Fruit fly (Drosophila melanogaster) whole organism, pupa: Measurements from ENCODE around the gene CG15927.

Experiments
- CG10348 ChIP-seq: fragments of 200-800 bp; sonication (Bioruptor generic); IDR thresholded peaks from 2 replicates; pipeline ENCODE4 v1.3.6; 2022; ENCODE audit warnings: missing biosample characterization, missing genetic modification characterization
- CG12605 ChIP-seq: fragments of 200-800 bp; sonication (Bioruptor generic); IDR thresholded peaks from 2 replicates; pipeline ENCODE4 v1.3.6; 2022; ENCODE audit warnings: missing biosample characterization, missing genetic modification characterization
- CG13204 ChIP-seq: fragments of 200-800 bp; sonication (Bioruptor generic); optimal IDR thresholded peaks from 2 replicates; lab custom pipeline; 2018; ENCODE audit warnings: missing biosample characterization, mild to moderate bottlenecking, missing genetic modification characterization, moderate library complexity
- CG14655 ChIP-seq: fragments of 200-800 bp; sonication (Bioruptor generic); optimal IDR thresholded peaks from 3 replicates; lab custom pipeline; 2017; ENCODE audit warnings: mild to moderate bottlenecking, missing biosample characterization, missing genetic modification reagents, missing genetic modification characterization
- CG15710 ChIP-seq: fragments of 200-800 bp; sonication (Bioruptor generic); optimal IDR thresholded peaks from 2 replicates; lab custom pipeline; 2018; ENCODE audit warnings: missing biosample characterization, mild to moderate bottlenecking, missing genetic modification characterization, moderate library complexity
- CG17806 ChIP-seq: fragments of 200-800 bp; sonication (Bioruptor generic); optimal IDR thresholded peaks from 2 replicates; lab custom pipeline; 2018; ENCODE audit warnings: missing biosample characterization, mild to moderate bottlenecking, missing genetic modification characterization, moderate library complexity
- CG32121 ChIP-seq: fragments of 200-800 bp; sonication (Bioruptor generic); IDR thresholded peaks from 2 replicates; pipeline ENCODE4 v1.3.6; 2022; ENCODE audit warnings: missing biosample characterization, missing genetic modification characterization
- CG34367 ChIP-seq: fragments of 200-800 bp; sonication (Bioruptor generic); optimal IDR thresholded peaks from 2 replicates; lab custom pipeline; 2018; ENCODE audit warnings: missing biosample characterization, mild to moderate bottlenecking, missing genetic modification characterization
- CG4496 ChIP-seq: fragments of 200-800 bp; sonication (Bioruptor generic); IDR thresholded peaks from 3 replicates; pipeline ENCODE4 v1.3.6; 2022; ENCODE audit warnings: missing biosample characterization, missing genetic modification characterization
- CG8159 ChIP-seq: fragments of 200-800 bp; sonication (Bioruptor generic); optimal IDR thresholded peaks from 3 replicates; lab custom pipeline; 2018; ENCODE audit warnings: missing biosample characterization, mild to moderate bottlenecking, missing genetic modification characterization, moderate library complexity
- CG8301 ChIP-seq: fragments of 200-800 bp; sonication (Bioruptor generic); optimal IDR thresholded peaks from 2 replicates; lab custom pipeline; 2018; ENCODE audit warnings: missing biosample characterization, mild to moderate bottlenecking, missing genetic modification characterization
- CG9948 ChIP-seq: fragments of 200-800 bp; sonication (Bioruptor generic); optimal IDR thresholded peaks from 2 replicates; lab custom pipeline; 2018; ENCODE audit warnings: missing biosample characterization, mild to moderate bottlenecking, missing genetic modification characterization, moderate library complexity
- D1 ChIP-seq: fragments of 200-800 bp; sonication (Bioruptor generic); optimal IDR thresholded peaks from 2 replicates; lab custom pipeline; 2018; ENCODE audit warnings: missing biosample characterization, mild to moderate bottlenecking, missing genetic modification characterization, moderate library complexity
- EcR ChIP-seq: fragments of 200-800 bp; sonication (Bioruptor generic); optimal IDR thresholded peaks from 3 replicates; lab custom pipeline; 2019; ENCODE audit warnings: missing biosample characterization, missing genetic modification characterization, mild to moderate bottlenecking, moderate library complexity, missing genetic modification reagents
- Ets98B ChIP-seq: fragments of 200-800 bp; sonication (Bioruptor generic); IDR thresholded peaks from 2 replicates; pipeline ENCODE4 v1.3.6; 2022; ENCODE audit warnings: missing biosample characterization, missing genetic modification characterization
- Pif1A ChIP-seq: fragments of 200-800 bp; sonication (Bioruptor generic); optimal IDR thresholded peaks from 3 replicates; lab custom pipeline; 2016; ENCODE audit warnings: missing biosample characterization, missing genetic modification characterization
- Pif1B ChIP-seq: fragments of 200-800 bp; sonication (Bioruptor generic); optimal IDR thresholded peaks from 3 replicates; lab custom pipeline; 2016; ENCODE audit warnings: missing biosample characterization, missing genetic modification characterization
- Snoo ChIP-seq: fragments of 200-800 bp; sonication (Bioruptor generic); optimal IDR thresholded peaks from 3 replicates; lab custom pipeline; 2017; ENCODE audit warnings: missing biosample characterization, mild to moderate bottlenecking, missing genetic modification characterization, inconsistent platforms
- fd96Ca ChIP-seq: fragments of 200-800 bp; sonication (Bioruptor generic); IDR thresholded peaks from 3 replicates; pipeline ENCODE4 v1.3.6; 2022; ENCODE audit warnings: missing biosample characterization, missing genetic modification characterization
- gl ChIP-seq: fragments of 200-800 bp; sonication (Bioruptor generic); optimal IDR thresholded peaks from 2 replicates; lab custom pipeline; 2018; ENCODE audit warnings: missing biosample characterization, mild to moderate bottlenecking, missing genetic modification characterization
- rn ChIP-seq: fragments of 200-800 bp; sonication (Bioruptor generic); IDR thresholded peaks from 2 replicates; pipeline ENCODE4 v1.3.6; 2022; ENCODE audit warnings: missing biosample characterization, missing genetic modification characterization

The CG15927 gene

DNA sequence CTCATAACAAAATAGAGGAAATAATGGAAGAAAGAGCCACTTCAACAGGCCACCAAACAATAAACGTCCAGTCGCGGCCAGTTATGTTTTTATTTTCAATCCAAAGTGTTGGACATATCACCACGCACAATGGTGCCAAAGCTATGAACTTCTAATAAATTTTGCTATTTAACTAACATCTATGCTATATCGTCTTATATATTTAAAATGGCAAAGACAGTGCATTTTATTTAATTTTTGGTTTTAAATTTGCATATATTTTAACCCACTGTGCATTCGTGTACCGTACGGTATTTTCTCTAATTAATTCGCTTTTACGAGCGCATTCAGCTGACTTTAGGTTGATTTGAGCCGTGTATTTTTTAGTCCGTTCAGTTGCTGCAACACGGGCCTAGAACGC, at the start of gene CG15927:
TSS of gene CG15927 (plus strand) at position 372 of the 400 bp plus-strand sequence.
- TF ChIP-seq CG32121 (GFP tag; lab: Robert Waterston, UW) (peak; percentile 63), EcR (GFP tag; lab: Kevin White, UChicago) (no peak), Pif1A (GFP tag; lab: Kevin White, UChicago) (peak; percentile 40), CG8301 (peak; percentile 26), CG15710 (tag; lab: Kevin White, UChicago) (no peak)
- TF ChIP-seq, all 21 proteins: peak for 3

DNA sequence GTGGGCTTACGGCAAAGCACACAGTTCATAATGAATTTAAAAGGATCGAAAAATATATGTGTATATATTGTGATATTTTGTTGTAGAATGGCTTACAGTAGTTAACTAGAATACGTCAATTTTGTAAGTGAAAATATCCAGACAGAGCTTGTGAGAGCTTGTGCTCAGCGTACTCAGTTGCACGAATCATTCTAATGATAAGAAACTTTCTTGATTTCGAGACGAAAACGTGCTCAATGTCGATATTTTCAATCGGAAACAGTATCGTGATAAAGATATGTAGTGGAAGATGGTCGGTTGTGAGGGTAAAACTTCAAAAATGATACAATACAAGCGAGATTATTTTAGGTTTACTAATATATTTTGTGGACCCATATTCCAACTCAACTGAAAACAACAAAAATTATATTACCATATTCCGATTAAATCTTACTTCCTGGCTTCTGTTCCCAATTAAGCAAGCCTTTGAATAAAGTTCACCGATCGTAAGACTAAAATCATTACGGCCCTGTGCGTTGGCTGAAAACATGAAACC, 46.1 kb upstream of the CG15927 start, which contains the start of the genes CG32651 and CG2574:
TSS of gene CG32651 (minus strand) at position 101 of the 535 bp plus-strand sequence.
TSS of gene CG2574 (plus strand) at position 485 of the 535 bp plus-strand sequence.
- no peak for TF ChIP-seq CG8159 (tag; lab: Kevin White, UChicago)
- no peak for TF ChIP-seq CG4496
- no peak for TF ChIP-seq Pif1B (GFP tag; lab: Kevin White, UChicago)
- TF ChIP-seq CG34367 (tag; lab: Kevin White, UChicago), result no peak
- no peak for TF ChIP-seq Snoo (tag; lab: Kevin White, UChicago)

DNA sequence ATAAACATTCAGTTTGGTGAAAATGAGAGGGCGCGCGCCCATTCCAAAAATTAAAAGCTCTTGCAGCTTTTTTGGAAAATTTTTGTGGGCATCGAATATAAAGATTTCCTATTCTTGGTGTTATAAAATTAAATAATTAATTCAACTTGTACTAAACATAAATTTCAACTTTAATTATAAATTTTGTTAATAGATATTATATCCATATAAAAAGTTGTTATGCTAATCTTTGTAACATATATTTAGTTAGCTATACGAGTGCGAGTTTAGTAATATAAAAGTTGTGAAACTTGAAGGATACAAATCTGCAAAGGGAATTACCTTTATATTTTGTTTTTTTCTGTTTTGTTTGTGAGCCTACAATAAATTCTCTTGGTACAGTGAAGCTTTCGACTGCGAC, 23.1 kb upstream of the CG15927 start:
- TF ChIP-seq CG17806 (tag; lab: Kevin White, UChicago) (no peak), CG13204 (GFP tag; lab: Kevin White, UChicago) (no peak), CG8159 (tag; lab: Kevin White, UChicago) (no peak), CG10348 (no peak)

DNA sequence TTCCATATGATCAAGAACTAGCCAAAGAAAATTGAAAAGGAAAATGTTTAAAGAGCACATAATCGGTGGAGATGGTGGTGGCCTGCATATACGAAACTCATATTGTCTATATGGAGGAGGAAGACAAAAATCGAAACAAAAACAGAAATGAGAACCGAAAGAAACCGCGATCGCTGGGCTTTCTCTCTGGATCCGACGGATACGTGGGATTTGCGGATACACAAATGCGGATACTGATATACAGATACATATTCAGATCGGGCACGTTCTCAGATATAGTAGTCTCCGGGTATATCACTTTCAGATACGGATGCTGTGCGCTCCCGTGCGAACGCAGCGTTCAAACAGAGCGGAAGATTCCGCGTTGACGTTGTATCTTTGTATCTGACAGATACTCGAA, 22.6 kb upstream of the CG15927 start, which contains the start of gene Pkcdelta:
TSS of gene Pkcdelta (plus strand) at position 301 of the 400 bp plus-strand sequence.
- TF ChIP-seq Pif1B (GFP tag; lab: Kevin White, UChicago) (no peak), Pif1A (GFP tag; lab: Kevin White, UChicago) (no peak), CG17806 (tag; lab: Kevin White, UChicago) (no peak), CG13204 (GFP tag; lab: Kevin White, UChicago) (no peak), CG12605 (GFP tag; lab: Robert Waterston, UW) (no peak), CG14655 (GFP tag; lab: Kevin White, UChicago) (no peak), CG4496 (no peak), Ets98B (no peak), CG15710 (tag; lab: Kevin White, UChicago) (no peak), CG10348 (no peak), fd96Ca (GFP tag; lab: Robert Waterston, UW) (no peak), CG8301 (no peak), CG34367 (tag; lab: Kevin White, UChicago) (no peak), CG32121 (GFP tag; lab: Robert Waterston, UW) (no peak), D1 (tag; lab: Kevin White, UChicago) (no peak), Snoo (tag; lab: Kevin White, UChicago) (no peak), gl (tag; lab: Kevin White, UChicago) (no peak)
- TF ChIP-seq, all 21 proteins: peak for 0

DNA sequence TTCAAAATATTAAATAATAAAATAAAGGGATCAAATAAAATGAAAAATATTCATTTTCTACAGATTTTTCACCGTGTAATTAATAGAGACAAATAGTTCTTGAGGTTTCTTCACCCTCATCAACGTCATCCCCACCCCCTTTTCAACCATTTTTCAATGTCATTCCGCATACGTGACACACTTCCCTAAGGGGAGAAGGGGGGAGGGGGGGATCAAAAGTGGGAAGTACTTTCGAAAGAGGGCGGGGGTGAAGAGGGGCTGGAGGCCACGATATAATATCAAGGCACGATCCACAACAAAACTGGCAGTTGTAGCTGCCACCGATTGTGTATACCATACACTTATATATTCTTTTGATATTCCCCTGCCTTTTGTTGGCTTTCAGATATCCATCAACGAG, 19.9 kb upstream of the CG15927 start:
- TF ChIP-seq CG17806 (tag; lab: Kevin White, UChicago) (no peak), CG15710 (tag; lab: Kevin White, UChicago) (no peak), Ets98B (no peak), CG13204 (GFP tag; lab: Kevin White, UChicago) (no peak), Pif1B (GFP tag; lab: Kevin White, UChicago) (no peak), CG14655 (GFP tag; lab: Kevin White, UChicago) (no peak), CG34367 (tag; lab: Kevin White, UChicago) (no peak), CG32121 (GFP tag; lab: Robert Waterston, UW) (no peak), fd96Ca (GFP tag; lab: Robert Waterston, UW) (no peak), EcR (GFP tag; lab: Kevin White, UChicago) (no peak), CG8159 (tag; lab: Kevin White, UChicago) (no peak), D1 (tag; lab: Kevin White, UChicago) (no peak), CG9948 (tag; lab: Kevin White, UChicago) (no peak), CG10348 (no peak), Snoo (tag; lab: Kevin White, UChicago) (no peak), CG8301 (no peak), CG12605 (GFP tag; lab: Robert Waterston, UW) (no peak), CG4496 (no peak), Pif1A (GFP tag; lab: Kevin White, UChicago) (no peak), rn (GFP tag; lab: Robert Waterston, UW) (no peak)
- TF ChIP-seq, all 21 proteins: peak for 0

DNA sequence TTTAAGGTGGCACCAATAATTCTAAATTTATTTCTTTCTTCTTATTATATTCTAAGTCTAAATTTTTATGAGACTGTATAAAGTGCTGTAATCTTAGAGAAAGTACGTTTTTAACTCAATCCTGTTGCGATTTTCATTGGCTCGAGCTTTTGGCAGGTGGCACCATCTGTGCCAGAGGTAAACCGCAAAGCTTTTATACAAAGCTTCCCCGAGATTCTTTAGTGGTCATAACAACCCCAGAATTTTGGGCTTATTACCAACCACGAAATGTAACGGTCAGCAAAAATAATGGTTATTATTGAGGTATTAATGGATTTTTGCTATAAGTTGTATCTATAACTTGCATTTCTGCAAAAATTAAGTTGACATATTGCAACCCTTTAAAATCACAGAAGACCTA, 17.4 kb upstream of the CG15927 start:
- no peak for TF ChIP-seq CG13204 (GFP tag; lab: Kevin White, UChicago)
- no peak for TF ChIP-seq CG4496
- TF ChIP-seq CG8159 (tag; lab: Kevin White, UChicago), result no peak

DNA sequence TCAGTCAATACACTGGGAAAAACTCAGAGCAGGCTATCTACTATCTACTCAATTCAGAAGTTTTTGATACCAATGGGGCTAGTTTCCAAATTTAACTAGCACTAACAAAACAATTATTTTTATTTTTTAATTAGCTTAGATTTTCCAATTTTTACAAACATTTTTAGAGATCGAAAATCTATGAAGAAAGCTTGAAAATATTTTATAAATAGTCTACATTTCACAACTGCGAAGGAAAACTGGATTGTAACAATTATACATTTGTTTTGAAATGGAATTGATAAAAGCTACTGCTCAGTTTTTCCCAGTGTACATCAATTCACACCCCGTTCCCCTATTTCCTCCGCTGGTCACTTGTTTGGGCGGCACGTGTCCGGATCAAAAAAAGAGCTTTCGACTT, 6.7 kb upstream of the CG15927 start:
- no peak for TF ChIP-seq rn (GFP tag; lab: Robert Waterston, UW)
- no peak for TF ChIP-seq fd96Ca (GFP tag; lab: Robert Waterston, UW)
- TF ChIP-seq CG15710 (tag; lab: Kevin White, UChicago), result no peak
- no peak for TF ChIP-seq Pif1B (GFP tag; lab: Kevin White, UChicago)
- TF ChIP-seq CG32121 (GFP tag; lab: Robert Waterston, UW), result 0 out of 2 replicates have a peak, but pooled peaks have one; percentile 10
- TF ChIP-seq CG8301, result peak; percentile 5
- no peak for TF ChIP-seq Pif1A (GFP tag; lab: Kevin White, UChicago)
- peak; percentile 32 for TF ChIP-seq CG14655 (GFP tag; lab: Kevin White, UChicago)
- no peak for TF ChIP-seq D1 (tag; lab: Kevin White, UChicago)
- TF ChIP-seq CG8159 (tag; lab: Kevin White, UChicago), result no peak
